Worm (Caenorhabditis elegans) whole organism, L4/young adult: ENCODE results near the gene C15C7.6.

Source experiments
- dao-5 ChIP-seq: sonication (generic microtip); optimal IDR thresholded peaks from 2 replicates; lab custom pipeline; 2016; ENCODE audit warnings: missing genotype, missing genetic modification characterization, moderate library complexity, missing compliant biosample characterization
- him-1 ChIP-seq: sonication (generic microtip); optimal IDR thresholded peaks from 2 replicates; lab custom pipeline; 2016; ENCODE audit warnings: missing genotype, missing genetic modification reagents, missing genetic modification characterization, missing compliant biosample characterization

- TF ChIP-seq dao-5 (no peak), him-1 (no peak)
These were observed 8.1 kb upstream of the C15C7.6 start, which contains the start of gene klp-4 for ce11 chrX:3178501-3178900.
